Fruit fly (Drosophila melanogaster): Measurements from ENCODE around the gene Gr94a.

DNA sequence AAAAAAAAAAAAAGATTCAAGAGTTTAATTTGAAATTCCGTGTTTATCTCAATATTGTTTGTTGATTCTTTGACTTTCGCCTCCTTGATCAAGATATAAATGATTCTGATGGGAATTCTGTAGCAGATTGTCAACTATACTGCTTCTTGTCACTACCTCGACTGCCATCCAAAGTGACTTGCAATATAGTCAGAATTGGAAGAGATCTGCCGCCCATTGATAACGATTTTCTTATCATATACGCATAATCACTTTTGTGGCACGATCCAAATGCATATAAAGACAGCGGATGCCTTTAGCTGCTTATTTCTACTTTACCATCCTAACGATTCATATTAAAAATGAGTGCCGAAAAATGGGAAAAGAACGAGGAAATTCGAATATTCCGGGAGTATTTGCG, 47.7 kb downstream of the Gr94a start, which contains the start of gene CG6738:
- TF ChIP-seq sd (tag; optimal IDR thresholded peaks at IDR 0.05) (no peak), toy (GFP tag; IDR thresholded peaks at IDR 0.05) (no peak), CG14965 (GFP tag; optimal IDR thresholded peaks at IDR 0.05; ENCODE audit: borderline replicate concordance) (no peak), Deaf1 (tag; optimal IDR thresholded peaks at IDR 0.05) (no peak), CG7357 (GFP tag; IDR thresholded peaks at IDR 0.05) (no peak), CG12744 (GFP tag; optimal IDR thresholded peaks at IDR 0.05) (no peak)

Data from whole organism, embryonic.